Fruit fly (Drosophila melanogaster): Measurements from ENCODE around the gene CG6980.
A peak's percentile ranks its signal among the peaks of the same experiment; 100 is the strongest.

CG6980 gene

DNA sequence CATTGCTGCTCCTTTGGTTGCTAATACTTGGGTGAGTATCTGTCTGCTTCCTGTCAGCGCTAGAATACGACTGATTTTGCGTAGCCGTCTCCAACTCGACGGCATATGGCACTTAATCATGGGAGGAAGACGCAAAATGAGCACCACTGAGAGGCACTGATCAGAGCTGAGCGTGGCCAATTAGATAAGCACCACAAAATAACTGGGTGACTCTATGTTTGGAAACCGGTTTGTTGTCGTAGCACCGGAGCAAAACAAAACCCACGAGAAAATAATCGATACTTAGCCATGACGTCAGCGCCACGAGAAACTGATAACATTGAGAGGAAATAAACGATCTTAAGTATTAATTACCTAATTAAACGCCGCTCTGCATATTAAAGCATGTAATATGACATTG lies 7.9 kb upstream of the CG6980 start, which contains the start of gene Ude:
Gene Ude, minus strand, starts transcription at position 166 of the 400 bp plus-strand sequence.
- TF ChIP-seq noc (tag; optimal IDR thresholded peaks at IDR 0.05): no peak

DNA sequence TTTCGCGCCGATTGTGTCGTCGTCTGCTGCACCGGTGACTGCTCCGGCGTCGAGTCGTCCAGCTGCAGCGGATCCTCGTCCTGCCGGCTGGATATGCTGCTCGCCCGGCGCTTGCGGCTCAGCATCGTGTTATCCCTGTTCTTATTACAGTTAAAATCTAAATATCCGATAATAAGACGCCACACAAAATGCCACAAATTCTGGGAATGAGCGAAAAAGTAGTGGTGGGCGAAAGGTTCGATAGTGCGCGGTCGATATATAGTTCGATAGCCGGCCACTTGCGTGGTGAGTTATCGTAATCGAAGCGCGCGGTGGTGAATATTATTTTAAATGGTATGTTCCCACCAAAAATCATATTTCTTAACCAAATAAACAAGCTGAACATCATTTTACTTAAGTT lies 2.4 kb upstream of the CG6980 start, which contains the start of gene polybromo:
Gene polybromo, minus strand, starts transcription at position 212 of the 400 bp plus-strand sequence.
- TF ChIP-seq noc (tag; optimal IDR thresholded peaks at IDR 0.05): no peak

DNA sequence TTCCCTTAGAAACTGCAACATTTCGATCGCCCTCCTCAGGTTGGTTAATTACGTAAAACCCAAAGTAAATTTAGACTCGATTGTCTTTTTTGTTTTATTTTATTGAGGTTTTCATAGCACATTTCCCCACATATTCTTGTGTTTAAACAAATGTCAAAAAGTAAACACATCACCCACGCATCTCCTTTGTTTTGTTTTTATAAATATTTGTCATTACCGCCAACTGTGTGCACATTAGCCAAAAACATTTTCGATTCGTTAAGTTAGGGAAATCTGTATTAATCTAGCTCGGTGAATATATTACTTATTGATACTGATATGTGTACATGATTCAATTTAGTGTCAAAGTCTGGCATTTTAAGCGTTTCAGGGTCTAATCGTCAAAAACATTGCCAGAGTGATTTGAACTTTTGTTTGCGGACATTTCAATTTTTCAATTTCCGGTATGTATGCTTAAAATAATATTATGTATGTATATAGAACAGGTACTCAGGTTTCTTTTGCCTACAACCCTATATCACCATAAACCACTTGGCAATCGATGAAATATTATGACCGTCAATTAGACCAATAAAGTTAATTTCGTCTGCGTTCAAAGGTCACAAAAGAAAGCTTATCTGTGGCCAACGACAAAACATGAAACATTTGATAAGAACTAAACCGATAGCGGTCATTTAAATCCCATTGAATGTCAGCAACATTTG lies 2.3 kb downstream of the CG6980 start:
- TF ChIP-seq noc (tag; optimal IDR thresholded peaks at IDR 0.05): peak; percentile 70

DNA sequence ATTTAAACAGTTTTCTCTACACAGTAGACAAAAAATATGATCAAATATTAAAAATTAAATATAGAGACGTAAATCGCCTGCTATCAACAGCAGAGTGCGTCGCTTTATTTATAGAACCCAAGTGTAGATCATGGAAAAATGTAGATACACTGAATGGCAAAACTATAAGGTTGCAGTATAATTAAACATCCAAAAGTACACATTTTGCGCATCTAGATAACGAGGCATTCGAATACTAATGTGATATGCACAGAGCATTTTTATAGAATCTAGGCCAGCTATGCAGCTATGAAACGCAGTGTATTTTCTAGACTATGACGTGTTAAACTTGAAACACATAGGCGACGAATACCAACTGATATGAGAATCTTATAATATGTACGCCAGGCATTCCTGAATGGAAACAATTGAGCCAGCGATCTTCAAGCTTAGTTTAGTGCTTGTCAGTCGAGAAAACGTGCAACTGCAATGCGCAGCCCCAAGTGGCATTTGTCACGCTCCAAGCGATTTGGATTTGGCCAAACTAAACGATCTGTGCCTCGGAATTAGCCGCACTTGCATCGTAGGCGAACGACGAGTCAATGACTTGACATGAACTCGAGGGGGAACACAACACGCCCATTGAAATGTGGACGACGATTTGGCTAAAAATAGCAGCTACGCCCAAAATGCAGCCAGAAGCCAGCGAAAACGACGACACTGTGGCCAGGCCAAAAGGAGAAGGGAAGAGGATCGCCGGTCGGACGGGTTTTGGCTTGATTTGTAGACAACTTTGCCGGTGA lies 3.6 kb downstream of the CG6980 start:
- peak; percentile 96 for TF ChIP-seq noc (tag; optimal IDR thresholded peaks at IDR 0.05)

DNA sequence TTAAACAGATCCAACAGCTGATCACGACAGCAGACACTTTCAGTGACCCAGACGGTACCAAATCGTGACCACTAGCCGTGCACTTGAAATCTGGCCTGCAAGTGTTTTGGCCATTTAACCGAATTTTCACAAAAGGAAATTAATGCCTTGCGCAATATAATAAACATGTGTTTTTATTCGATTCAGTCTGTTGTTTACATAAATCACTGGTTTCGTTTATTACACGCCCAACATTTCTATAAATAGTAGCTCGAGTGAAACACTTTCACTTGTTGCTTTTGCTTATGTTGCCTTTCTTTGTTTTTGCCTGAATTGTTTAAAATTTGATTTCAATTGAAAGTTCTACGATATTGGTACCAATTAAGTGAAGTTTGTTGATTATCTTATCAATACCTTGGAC lies 5.0 kb downstream of the CG6980 start:
- TF ChIP-seq noc (tag; optimal IDR thresholded peaks at IDR 0.05): no peak

DNA sequence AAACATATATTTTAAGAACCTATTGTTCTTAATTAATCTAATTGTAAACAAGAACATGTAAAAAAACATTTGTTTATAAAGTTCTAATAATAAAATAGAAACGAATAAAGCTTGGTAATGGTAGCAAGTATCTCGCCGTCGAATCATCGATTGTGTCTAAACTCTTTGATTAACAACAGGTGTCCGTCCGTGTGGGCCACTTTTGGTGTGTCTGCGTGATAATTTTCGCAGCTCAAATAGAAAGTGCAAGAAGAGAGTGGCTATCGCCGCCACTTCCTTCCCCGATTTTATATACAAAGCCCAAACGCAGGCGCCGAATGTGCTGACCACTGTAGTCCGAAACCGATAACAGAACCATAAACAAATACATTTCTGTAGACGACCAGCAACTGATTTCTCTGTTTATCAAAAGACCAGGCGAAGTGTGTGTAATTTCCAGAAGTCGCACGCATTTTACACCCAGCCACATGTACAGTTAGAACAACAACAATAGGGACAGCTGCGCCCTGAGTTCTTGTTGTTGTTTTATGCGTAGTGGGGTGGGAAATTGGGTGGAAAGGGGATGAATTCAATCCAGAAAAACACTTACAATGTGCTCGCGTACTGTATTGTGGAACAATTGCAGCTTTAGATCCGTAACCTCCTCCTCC lies 5.7 kb downstream of the CG6980 start:
- TF ChIP-seq noc (tag; optimal IDR thresholded peaks at IDR 0.05): no peak

DNA sequence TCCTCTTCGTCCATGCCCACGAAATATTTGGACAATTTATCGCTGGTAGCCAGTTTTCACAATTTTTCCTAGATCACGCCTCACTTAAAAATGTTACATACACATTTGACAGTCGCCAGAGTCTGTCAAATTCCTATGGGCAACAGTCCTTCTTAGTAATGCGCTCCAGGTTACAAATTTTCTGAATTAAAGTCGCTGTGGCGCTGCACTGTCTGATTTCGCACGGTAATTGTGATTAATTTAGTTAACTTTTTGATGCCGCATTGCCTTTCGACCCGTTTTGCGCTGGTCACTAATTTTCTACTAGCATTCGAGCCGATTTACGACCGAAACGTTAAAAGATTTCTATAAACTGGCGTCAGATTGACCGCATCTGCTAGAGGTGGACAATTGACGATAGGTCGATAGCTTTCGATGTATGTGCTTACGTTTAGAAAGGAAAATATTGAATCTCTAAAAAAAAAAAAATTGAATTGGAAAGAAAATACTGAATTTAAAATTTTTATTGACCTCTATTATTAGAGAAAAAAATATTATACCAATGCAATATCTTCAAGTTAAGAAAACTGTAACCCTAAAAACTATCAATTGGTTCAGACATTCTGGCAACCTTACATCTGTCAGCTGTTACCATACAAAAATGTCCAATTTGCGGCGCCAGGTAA lies 6.3 kb downstream of the CG6980 start, which contains the start of the genes lili and CG34150:
Gene lili, minus strand, starts transcription at position 376 of the 665 bp plus-strand sequence.
Gene CG34150, plus strand, starts transcription at position 626 of the 665 bp plus-strand sequence.
- peak; percentile 57 for TF ChIP-seq noc (tag; optimal IDR thresholded peaks at IDR 0.05)

DNA sequence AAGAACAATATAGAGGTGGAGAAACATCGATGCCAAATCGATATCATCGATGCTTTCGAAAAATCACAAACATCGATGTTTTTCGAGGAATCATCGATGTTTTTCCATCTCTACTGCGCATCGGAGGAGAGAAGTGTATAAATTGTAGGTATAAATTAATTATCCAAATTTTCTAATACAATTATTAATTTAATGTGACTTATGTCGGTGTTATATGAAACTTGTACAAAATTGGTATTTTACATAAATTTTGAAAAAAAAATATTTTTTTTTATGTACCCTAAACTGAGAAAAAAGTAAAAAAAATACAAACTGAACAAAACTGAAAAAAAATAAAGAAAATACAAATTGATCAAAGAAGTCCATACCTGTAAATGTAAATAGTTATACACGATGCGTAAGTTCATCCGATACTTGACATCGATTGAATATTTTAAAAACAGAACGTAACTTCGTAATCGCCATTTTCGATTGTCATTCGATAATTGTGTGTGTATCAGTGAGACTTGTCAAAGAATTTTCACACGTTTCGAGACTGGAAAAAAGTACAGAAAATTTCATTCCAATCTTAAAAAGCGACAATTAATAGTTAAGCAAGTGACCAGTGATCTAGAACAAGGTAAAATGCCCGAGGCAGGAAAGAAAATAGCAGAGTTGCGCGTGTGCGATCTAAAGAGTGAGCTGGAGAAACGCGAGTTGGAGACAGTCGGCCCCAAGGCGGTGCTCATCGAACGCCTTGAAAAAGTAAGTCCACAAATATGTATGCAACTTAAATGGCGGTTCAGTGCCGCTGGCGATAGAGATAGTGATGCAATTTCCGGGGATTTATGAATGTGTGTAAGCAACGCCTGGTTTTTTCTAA lies 9.8 kb downstream of the CG6980 start, which contains the start of the genes CG5808 and Saf-B:
Gene CG5808, minus strand, starts transcription at position 15 of the 862 bp plus-strand sequence.
Gene Saf-B, plus strand, starts transcription at position 472 of the 862 bp plus-strand sequence.
- TF ChIP-seq noc (tag; optimal IDR thresholded peaks at IDR 0.05): no peak

DNA sequence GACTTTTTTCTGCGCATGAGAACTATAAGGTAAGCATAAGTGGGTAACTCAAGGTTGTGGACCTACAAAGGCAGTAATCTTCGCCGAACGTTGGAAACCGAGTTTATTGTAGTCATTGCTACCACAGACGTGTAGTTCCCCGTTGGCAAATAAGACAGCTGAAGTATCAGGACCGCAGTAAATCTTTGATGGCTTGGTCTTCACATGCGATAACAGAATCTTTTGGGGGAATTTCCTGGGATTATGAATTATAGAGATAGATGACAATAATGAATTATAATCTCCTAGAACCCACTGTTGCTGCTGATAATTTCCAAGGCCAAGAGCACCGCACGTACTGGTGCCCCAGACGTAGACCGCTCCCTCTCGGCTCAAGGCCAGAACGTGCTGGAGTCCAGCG lies 15.6 kb downstream of the CG6980 start:
- no peak for TF ChIP-seq noc (tag; optimal IDR thresholded peaks at IDR 0.05)

DNA sequence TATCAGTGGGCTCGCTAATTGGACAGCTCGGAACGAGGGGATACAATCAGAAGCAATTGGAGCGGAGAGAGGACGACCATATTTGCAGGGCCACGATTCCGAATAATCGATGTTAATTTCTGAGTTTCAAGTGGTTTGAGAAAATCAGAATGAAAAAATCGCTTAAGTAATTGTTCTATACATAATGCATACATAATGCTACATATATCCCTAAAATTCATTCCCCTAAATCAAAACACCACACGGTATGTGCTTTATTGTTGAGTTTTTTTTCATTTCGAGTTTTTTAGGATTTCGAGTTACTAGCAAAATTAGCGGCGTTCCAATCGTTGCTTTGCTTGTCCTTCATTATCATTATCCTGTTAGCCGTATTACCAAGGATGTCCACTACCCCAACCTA lies 18.1 kb downstream of the CG6980 start, which contains the start of gene niki:
Gene niki, minus strand, starts transcription at position 101 of the 400 bp plus-strand sequence.
- TF ChIP-seq noc (tag; optimal IDR thresholded peaks at IDR 0.05): no peak

DNA sequence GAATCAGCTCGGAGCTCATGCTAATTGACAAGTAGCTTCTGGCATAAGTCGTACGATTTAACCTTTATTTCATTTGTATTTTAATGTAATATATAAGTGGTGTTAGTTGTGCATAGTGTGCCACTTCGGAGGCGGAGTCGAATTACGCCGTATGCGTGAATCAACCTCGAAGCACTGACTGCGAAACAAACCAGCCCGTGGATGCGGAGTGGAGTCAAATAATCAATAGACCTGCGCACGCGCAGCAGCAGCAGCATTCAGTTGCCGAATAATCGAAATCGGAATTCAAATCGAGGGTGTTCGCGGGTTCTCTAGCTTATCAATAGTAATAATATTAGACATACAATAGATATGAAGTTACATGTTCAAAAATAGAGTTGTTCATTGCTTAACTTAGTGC lies 20.8 kb downstream of the CG6980 start, which contains the start of gene RabX4:
Gene RabX4, minus strand, starts transcription at position 176 of the 400 bp plus-strand sequence.
- no peak for TF ChIP-seq noc (tag; optimal IDR thresholded peaks at IDR 0.05)

DNA sequence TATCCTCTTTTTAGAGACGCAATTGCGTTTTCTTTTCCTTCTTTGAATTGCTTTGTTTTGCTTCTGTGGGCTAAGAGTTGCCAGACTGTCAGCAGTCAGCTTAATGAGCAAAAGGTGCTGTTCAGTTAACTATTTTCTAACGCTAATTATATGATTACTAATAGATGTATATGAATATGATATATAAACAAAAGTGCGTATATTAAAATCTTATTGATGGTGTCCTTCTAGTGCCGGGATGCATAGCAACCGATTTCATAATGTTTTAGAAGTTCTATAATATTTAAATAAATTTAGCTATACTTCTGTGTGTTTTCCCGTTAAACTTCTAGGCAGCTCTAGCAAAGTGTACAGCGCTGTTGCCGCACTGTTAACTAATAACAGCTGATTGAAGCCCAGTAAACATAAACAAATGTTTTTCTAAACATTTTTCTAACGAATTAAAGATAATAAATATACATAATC lies 22.5 kb downstream of the CG6980 start, which contains the start of the genes Kaz and CG43273:
Gene Kaz, minus strand, starts transcription at position 73 of the 465 bp plus-strand sequence.
Gene CG43273, plus strand, starts transcription at position 415 of the 465 bp plus-strand sequence.
- no peak for TF ChIP-seq noc (tag; optimal IDR thresholded peaks at IDR 0.05)

DNA sequence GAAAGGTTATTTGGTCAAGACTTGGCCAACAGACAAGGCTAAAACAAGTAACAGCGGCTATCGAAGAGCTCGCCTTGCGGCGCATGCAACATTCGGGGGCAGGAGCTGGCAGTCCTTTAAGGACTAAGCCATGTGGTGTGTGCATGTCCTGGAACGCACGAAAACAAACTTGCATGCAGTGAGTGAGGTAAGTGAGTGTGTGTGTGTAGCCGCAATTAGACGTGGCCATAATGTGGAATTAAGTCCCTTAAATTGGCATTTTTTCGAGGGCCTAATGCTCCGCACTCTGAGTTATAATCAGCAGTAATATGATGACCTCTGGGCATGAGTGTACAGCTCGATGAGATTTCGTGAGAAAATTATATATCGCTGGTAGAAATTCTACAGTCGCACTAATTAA lies 26.2 kb downstream of the CG6980 start, which contains the start of gene sosie:
Gene sosie, plus strand, starts transcription at position 301 of the 400 bp plus-strand sequence.
- no peak for TF ChIP-seq noc (tag; optimal IDR thresholded peaks at IDR 0.05)

DNA sequence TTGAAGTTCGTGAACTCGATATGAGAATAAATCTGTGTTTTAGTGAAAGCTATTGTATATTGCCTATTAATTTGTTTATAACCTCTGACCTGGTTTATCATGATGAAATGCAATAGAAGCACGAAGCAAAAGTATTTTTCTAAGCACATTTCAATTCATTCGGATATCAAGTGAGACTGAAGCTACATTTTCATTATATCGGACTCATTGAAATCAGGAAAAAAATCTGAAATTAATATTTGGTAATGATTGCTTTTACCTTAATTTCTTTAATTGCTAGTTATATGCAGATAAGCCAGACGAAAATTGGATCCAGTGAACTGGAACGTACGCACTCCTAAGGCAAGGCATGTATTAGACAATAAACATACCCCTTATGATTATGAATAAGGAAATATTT lies 33.6 kb downstream of the CG6980 start, which contains the start of gene CG33658:
Gene CG33658, minus strand, starts transcription at position 101 of the 400 bp plus-strand sequence.
- no peak for TF ChIP-seq noc (tag; optimal IDR thresholded peaks at IDR 0.05)
